Worm (Caenorhabditis elegans) whole organism, L4 larva: Measurements from ENCODE around the gene F34D10.9.

Source experiments
- D1046.2 ChIP-seq: fragments of 200-800 bp; sonication (Bioruptor generic); IDR thresholded peaks from 2 replicates; pipeline ENCODE4 v1.3.6; 2022; ENCODE audit warnings: missing genetic modification characterization, missing compliant biosample characterization
- F10B5.3 ChIP-seq: sonication (generic microtip); optimal IDR thresholded peaks from 2 replicates; lab custom pipeline; 2016; ENCODE audit warnings: mild to moderate bottlenecking, missing genetic modification characterization, missing compliant biosample characterization
- F26F4.8 ChIP-seq: fragments of 200-800 bp; sonication (Bioruptor generic); conservative IDR thresholded peaks from 2 replicates; pipeline ENCODE4 v1.3.6; 2022; ENCODE audit warnings: missing genetic modification characterization, missing compliant biosample characterization
- F37D6.2 ChIP-seq: sonication (generic microtip); optimal IDR thresholded peaks from 2 replicates; lab custom pipeline; 2016; ENCODE audit warnings: mild to moderate bottlenecking, missing genetic modification characterization, missing compliant biosample characterization
- F49E8.2 ChIP-seq: sonication (generic microtip); optimal IDR thresholded peaks from 2 replicates; lab custom pipeline; 2016; ENCODE audit warnings: missing compliant biosample characterization, mild to moderate bottlenecking, missing genetic modification characterization, borderline replicate concordance
- T20F7.1 ChIP-seq: fragments of 200-800 bp; sonication (Bioruptor generic); optimal IDR thresholded peaks from 2 replicates; lab custom pipeline; 2018; ENCODE audit warnings: mild to moderate bottlenecking, missing genetic modification characterization, missing compliant biosample characterization
- Y105C5A.15 ChIP-seq: fragments of 200-800 bp; sonication (Bioruptor generic); IDR thresholded peaks from 2 replicates; pipeline ENCODE4 v1.3.6; 2022; ENCODE audit warnings: missing genetic modification characterization, missing compliant biosample characterization
- Y48G9A.11 ChIP-seq: fragments of 200-800 bp; sonication (Bioruptor generic); IDR thresholded peaks from 2 replicates; pipeline ENCODE4 v1.3.6; 2022; ENCODE audit warnings: missing genetic modification reagents, missing genetic modification characterization, missing compliant biosample characterization
- ZK337.2 ChIP-seq: fragments of 200-800 bp; sonication (Bioruptor generic); IDR thresholded peaks from 2 replicates; pipeline ENCODE4 v1.3.6; 2022; ENCODE audit warnings: missing genetic modification reagents, missing genetic modification characterization, missing compliant biosample characterization
- aha-1 ChIP-seq: fragments of 150-350 bp; peaks from one replicate; lab custom pipeline; 2014; ENCODE audit warnings: missing biosample characterization, missing genetic modification characterization
- arid-1 ChIP-seq: fragments of 200-800 bp; sonication (Bioruptor generic); conservative IDR thresholded peaks from 2 replicates; pipeline ENCODE4 v1.3.6; 2022; ENCODE audit warnings: missing genetic modification reagents, missing genetic modification characterization, missing compliant biosample characterization
- ceh-32 ChIP-seq: sonication (generic microtip); optimal IDR thresholded peaks from 2 replicates; lab custom pipeline; 2016; ENCODE audit warnings: mild to moderate bottlenecking, missing genetic modification characterization, missing compliant biosample characterization; ENCODE audit not compliant: poor library complexity
- ceh-44 ChIP-seq: fragments of 200-800 bp; sonication (Bioruptor generic); IDR thresholded peaks from 2 replicates; pipeline ENCODE4 v1.3.6; 2022; ENCODE audit warnings: missing genetic modification reagents, missing genetic modification characterization, missing compliant biosample characterization
- cey-2 ChIP-seq: sonication (generic microtip); optimal IDR thresholded peaks from 3 replicates; lab custom pipeline; 2017; ENCODE audit warnings: missing genetic modification characterization, mild to moderate bottlenecking, missing compliant biosample characterization, antibody characterized with exemption, borderline replicate concordance; ENCODE audit not compliant: insufficient read depth
- daf-8 ChIP-seq: fragments of 200-800 bp; sonication (Bioruptor generic); IDR thresholded peaks from 2 replicates; pipeline ENCODE4 v1.3.6; 2022; ENCODE audit warnings: missing genetic modification characterization, missing compliant biosample characterization
- dmd-8 ChIP-seq: fragments of 200-800 bp; sonication (Bioruptor generic); IDR thresholded peaks from 2 replicates; pipeline ENCODE4 v1.3.6; 2022; ENCODE audit warnings: missing genetic modification characterization, missing compliant biosample characterization
- duxl-1 ChIP-seq: sonication (generic microtip); optimal IDR thresholded peaks from 2 replicates; lab custom pipeline; 2016; ENCODE audit warnings: mild to moderate bottlenecking, missing genetic modification characterization, moderate library complexity, missing compliant biosample characterization; ENCODE audit not compliant: poor library complexity
- dve-1 ChIP-seq: sonication (generic microtip); optimal IDR thresholded peaks from 2 replicates; lab custom pipeline; 2017; ENCODE audit warnings: antibody characterized with exemption, mild to moderate bottlenecking, missing genetic modification characterization, missing compliant biosample characterization; ENCODE audit not compliant: insufficient read depth
- egl-43 ChIP-seq: fragments of 200-800 bp; sonication (Bioruptor generic); IDR thresholded peaks from 2 replicates; pipeline ENCODE4 v1.3.6; 2022; ENCODE audit warnings: missing genetic modification reagents, missing genetic modification characterization, missing compliant biosample characterization
- fkh-10 ChIP-seq: fragments of 150-350 bp; optimal IDR thresholded peaks from 2 replicates; lab custom pipeline; 2014; ENCODE audit warnings: missing biosample characterization, missing genetic modification reagents, missing genetic modification characterization
- gei-8 ChIP-seq: fragments of 200-800 bp; sonication (Bioruptor generic); optimal IDR thresholded peaks from 2 replicates; lab custom pipeline; 2018; ENCODE audit warnings: mild to moderate bottlenecking, missing genetic modification characterization, missing compliant biosample characterization
- hif-1 ChIP-seq, 2 experiments: sonication (generic microtip); optimal IDR thresholded peaks; 2 replicates each; lab custom pipeline; 2016 to 2017; ENCODE audit warnings: missing compliant biosample characterization in 2 of 2, missing genetic modification characterization in 2 of 2, missing genetic modification reagents in 2 of 2, missing genotype in 2 of 2, mild to moderate bottlenecking in 1 of 2
- lin-15B ChIP-seq: fragments of 150-350 bp; sonication (generic microtip); optimal IDR thresholded peaks from 3 replicates; lab custom pipeline; 2014; ENCODE audit warnings: missing biosample characterization, missing genetic modification characterization
- lin-29 ChIP-seq: fragments of 200-800 bp; sonication (Bioruptor generic); IDR thresholded peaks from 2 replicates; pipeline ENCODE4 v1.3.6; 2022; ENCODE audit warnings: missing genetic modification reagents, missing genetic modification characterization, missing compliant biosample characterization
- lin-38 ChIP-seq: fragments of 200-800 bp; sonication (Bioruptor generic); IDR thresholded peaks from 2 replicates; pipeline ENCODE4 v1.3.6; 2022; ENCODE audit warnings: missing genetic modification reagents, missing genetic modification characterization, missing compliant biosample characterization
- madf-9 ChIP-seq: fragments of 200-800 bp; sonication (Bioruptor generic); conservative IDR thresholded peaks from 2 replicates; pipeline ENCODE4 v1.3.6; 2022; ENCODE audit warnings: missing genetic modification reagents, missing genetic modification characterization, missing compliant biosample characterization
- mdl-1 ChIP-seq, 2 experiments: fragments of 150-350 bp in 1 of 2; sonication (generic microtip) in 1 of 2; optimal IDR thresholded peaks; 2 replicates each; lab custom pipeline; 2014 to 2017; ENCODE audit warnings: missing biosample characterization in 2 of 2, missing genetic modification characterization in 2 of 2
- mdt-29 ChIP-seq: fragments of 200-800 bp; sonication (Bioruptor generic); IDR thresholded peaks from 2 replicates; pipeline ENCODE4 v1.3.6; 2022; ENCODE audit warnings: missing genetic modification reagents, missing genetic modification characterization, missing compliant biosample characterization
- mep-1 ChIP-seq: fragments of 150-350 bp; sonication (generic microtip); optimal IDR thresholded peaks from 3 replicates; lab custom pipeline; 2014; ENCODE audit warnings: missing biosample characterization, missing genetic modification characterization
- mxl-3 ChIP-seq: fragments of 200-800 bp; sonication (Bioruptor generic); optimal IDR thresholded peaks from 2 replicates; lab custom pipeline; 2018; ENCODE audit warnings: mild to moderate bottlenecking, missing genetic modification characterization, missing compliant biosample characterization
- nhr-102 ChIP-seq: sonication (generic microtip); optimal IDR thresholded peaks from 2 replicates; lab custom pipeline; 2016; ENCODE audit warnings: mild to moderate bottlenecking, missing genetic modification characterization, moderate library complexity, missing compliant biosample characterization
- nhr-111 ChIP-seq: fragments of 200-800 bp; sonication (Bioruptor generic); optimal IDR thresholded peaks from 2 replicates; lab custom pipeline; 2018; ENCODE audit warnings: mild to moderate bottlenecking, missing genetic modification characterization, missing compliant biosample characterization
- nhr-237 ChIP-seq: sonication (generic microtip); optimal IDR thresholded peaks from 2 replicates; lab custom pipeline; 2017; ENCODE audit warnings: missing biosample characterization, missing genetic modification characterization
- nhr-48 ChIP-seq: sonication (generic microtip); optimal IDR thresholded peaks from 2 replicates; lab custom pipeline; 2016; ENCODE audit warnings: mild to moderate bottlenecking, missing genetic modification characterization, missing compliant biosample characterization
- nhr-76 ChIP-seq: fragments of 150-350 bp; optimal IDR thresholded peaks from 2 replicates; lab custom pipeline; 2014; ENCODE audit warnings: missing biosample characterization, missing genetic modification characterization
- pha-4 ChIP-seq, 2 experiments: fragments of 150-350 bp in 1 of 2; fragments of 200-800 bp in 1 of 2; sonication (Bioruptor generic) in 1 of 2; IDR thresholded peaks in 1 of 2; optimal IDR thresholded peaks in 1 of 2; 2 replicates each; pipeline versions ENCODE4 v1.3.6 to Lab custom; 2014 to 2022; ENCODE audit warnings: missing genetic modification characterization in 2 of 2, missing genetic modification reagents in 2 of 2, missing biosample characterization in 1 of 2, missing compliant biosample characterization in 1 of 2
- php-3 ChIP-seq: fragments of 200-800 bp; sonication (Bioruptor generic); IDR thresholded peaks from 2 replicates; pipeline ENCODE4 v1.3.6; 2022; ENCODE audit warnings: missing genetic modification reagents, missing genetic modification characterization, missing compliant biosample characterization
- saeg-2 ChIP-seq: fragments of 200-800 bp; sonication (Bioruptor generic); IDR thresholded peaks from 2 replicates; pipeline ENCODE4 v1.3.6; 2022; ENCODE audit warnings: missing genetic modification reagents, missing genetic modification characterization, missing compliant biosample characterization
- set-16 ChIP-seq: fragments of 200-800 bp; sonication (Bioruptor generic); IDR thresholded peaks from 2 replicates; pipeline ENCODE4 v1.3.6; 2022; ENCODE audit warnings: missing genetic modification reagents, missing genetic modification characterization, missing compliant biosample characterization
- snpc-1.2 ChIP-seq: fragments of 200-800 bp; sonication (Bioruptor generic); IDR thresholded peaks from 2 replicates; pipeline ENCODE4 v1.3.6; 2022; ENCODE audit warnings: missing genetic modification reagents, missing genetic modification characterization, missing compliant biosample characterization
- spr-1 ChIP-seq: sonication (generic microtip); optimal IDR thresholded peaks from 2 replicates; lab custom pipeline; 2016; ENCODE audit warnings: mild to moderate bottlenecking, missing genetic modification characterization, missing compliant biosample characterization
- tag-97 ChIP-seq: fragments of 200-800 bp; sonication (Bioruptor generic); IDR thresholded peaks from 2 replicates; pipeline ENCODE4 v1.3.6; 2022; ENCODE audit warnings: missing genetic modification characterization, missing compliant biosample characterization
- unc-62 ChIP-seq, 3 experiments: fragments of 150-350 bp in 1 of 3; sonication (generic microtip); optimal IDR thresholded peaks in 2 of 3; peaks in 1 of 3; 1 replicate in 1 of 3; 2 replicates in 2 of 3; lab custom pipeline; 2014 to 2017; ENCODE audit warnings: missing biosample characterization in 3 of 3, missing genetic modification characterization in 3 of 3, missing genetic modification reagents in 3 of 3, missing genotype in 1 of 3
- vab-7 ChIP-seq: fragments of 200-800 bp; sonication (Bioruptor generic); IDR thresholded peaks from 2 replicates; pipeline ENCODE4 v1.3.6; 2022; ENCODE audit warnings: missing genetic modification reagents, missing genetic modification characterization, missing compliant biosample characterization
- zfp-2 ChIP-seq: sonication (generic microtip); optimal IDR thresholded peaks from 2 replicates; lab custom pipeline; 2016; ENCODE audit warnings: mild to moderate bottlenecking, missing genetic modification characterization, missing compliant biosample characterization
- ztf-7 ChIP-seq: fragments of 150-350 bp; optimal IDR thresholded peaks from 2 replicates; lab custom pipeline; 2014; ENCODE audit warnings: missing biosample characterization, missing genetic modification characterization

Gene F34D10.9

DNA sequence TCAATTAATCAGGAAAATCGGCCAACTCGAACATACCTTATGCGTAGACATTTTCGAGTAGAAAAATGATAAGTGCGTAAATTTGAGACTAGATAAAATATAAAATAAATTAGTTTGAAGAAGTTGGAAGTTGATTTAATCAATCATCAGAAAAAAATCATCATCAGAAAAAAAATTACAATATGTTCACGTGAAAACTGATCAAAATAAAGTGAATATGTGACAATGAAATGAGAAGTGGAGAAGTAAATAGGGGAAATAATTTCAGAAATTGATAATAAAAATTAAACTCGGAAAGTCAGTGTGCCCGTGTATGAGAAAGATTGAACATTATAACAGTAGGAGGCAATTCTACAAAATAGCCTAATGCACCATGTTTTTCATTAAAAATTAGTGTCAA, at the start of gene F34D10.9:
Gene F34D10.9 (minus strand): TSS at position 101 of the 400 bp plus-strand sequence.
- TF ChIP-seq arid-1: no peak
- TF ChIP-seq F49E8.2: no peak

- TF ChIP-seq ztf-7 (tag; lab: Kevin White, UChicago): no peak
- TF ChIP-seq unc-62 (GFP tag; optimal IDR thresholded peaks at IDR 0.05 in 1 of 2; lab: Kevin White, UChicago): peak in 1 of 2 experiments; percentile 98
- no peak for TF ChIP-seq unc-62 (tag; optimal IDR thresholded peaks at IDR 0.05; lab: Kevin White, UChicago)
- no peak for TF ChIP-seq dve-1 (tag; lab: Kevin White, UChicago)
- TF ChIP-seq, all 104 proteins: peak for 1
Measured at ce11 chrIII:3774550-3774949, 45.1 kb upstream of the F34D10.9 start.

- TF ChIP-seq ceh-32 (tag; lab: Kevin White, UChicago) (no peak), hif-1 (tag; optimal IDR thresholded peaks at IDR 0.05; lab: Kevin White, UChicago) (no peak), cey-2 (tag; lab: Kevin White, UChicago) (no peak), arid-1 (no peak), mdl-1 (tag; optimal IDR thresholded peaks at IDR 0.05; lab: Kevin White, UChicago) (peak in 1 of 2 experiments; percentile 61), nhr-237 (tag; lab: Kevin White, UChicago) (no peak), tag-97 (GFP tag; lab: Robert Waterston, UW) (no peak), lin-38 (no peak), nhr-48 (no peak), lin-29 (GFP tag; lab: Robert Waterston, UW) (no peak), F37D6.2 (tag; lab: Kevin White, UChicago) (no peak), dmd-8 (GFP tag; lab: Robert Waterston, UW) (no peak), mdt-29 (GFP tag; lab: Robert Waterston, UW) (no peak), saeg-2 (GFP tag; lab: Robert Waterston, UW) (no peak), Y105C5A.15 (GFP tag; lab: Robert Waterston, UW) (no peak), snpc-1.2 (no peak), mxl-3 (GFP tag; lab: Kevin White, UChicago) (no peak), zfp-2 (no peak), php-3 (GFP tag; lab: Robert Waterston, UW) (no peak), spr-1 (no peak), set-16 (GFP tag; lab: Robert Waterston, UW) (no peak), Y48G9A.11 (GFP tag; lab: Robert Waterston, UW) (no peak), ZK337.2 (no peak), lin-15B (tag; lab: Kevin White, UChicago) (no peak), F10B5.3 (tag; lab: Kevin White, UChicago) (no peak), nhr-102 (tag; lab: Kevin White, UChicago) (no peak), F26F4.8 (GFP tag; lab: Robert Waterston, UW) (no peak), ceh-44 (no peak), pha-4 (GFP tag; IDR thresholded peaks at IDR 0.05; lab: Robert Waterston, UW) (no peak), pha-4 (tag; optimal IDR thresholded peaks at IDR 0.05; lab: Kevin White, UChicago) (peak; percentile 73), duxl-1 (tag; lab: Kevin White, UChicago) (no peak), T20F7.1 (GFP tag; lab: Kevin White, UChicago) (no peak), mep-1 (tag; lab: Kevin White, UChicago) (peak; percentile 59), aha-1 (tag; lab: Kevin White, UChicago) (peak; percentile 98), egl-43 (no peak), nhr-76 (tag; lab: Kevin White, UChicago) (no peak), gei-8 (GFP tag; lab: Kevin White, UChicago) (no peak), nhr-111 (GFP tag; lab: Kevin White, UChicago) (no peak), D1046.2 (GFP tag; lab: Robert Waterston, UW) (no peak), daf-8 (no peak), fkh-10 (GFP tag; lab: Kevin White, UChicago) (no peak), vab-7 (GFP tag; lab: Robert Waterston, UW) (no peak), madf-9 (GFP tag; lab: Robert Waterston, UW) (no peak)
Measured at ce11 chrIII:3773173-3773572, 43.8 kb upstream of the F34D10.9 start, which contains the start of gene lec-4. lec-4 (minus strand) TSS chrIII:3773326.
